Fruit fly (Drosophila melanogaster): ENCODE data around the gene nerfin-2.

nerfin-2 gene

DNA sequence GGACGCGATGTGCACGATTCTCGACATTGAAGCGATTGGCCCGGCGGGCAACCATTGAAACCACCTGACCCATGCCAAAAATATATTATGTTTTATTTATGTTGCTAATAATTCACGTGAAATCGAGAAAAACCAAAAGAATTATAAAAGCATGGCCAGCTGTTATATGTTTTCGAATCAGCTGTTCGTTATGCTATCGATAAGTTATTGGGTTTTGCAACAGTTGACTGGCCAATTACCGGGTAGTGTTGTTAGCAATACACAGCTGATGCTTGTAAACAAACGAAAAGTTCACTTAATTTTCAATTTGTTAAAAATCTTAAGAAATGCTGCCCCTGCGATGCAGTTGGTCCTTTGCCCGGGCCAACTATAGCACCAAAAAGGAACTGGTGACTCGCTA is 25.6 kb upstream of the nerfin-2 start, which contains the start of the genes CG11722 and mtTFB2:
TSS of gene CG11722 (minus strand) at position 200 of the 400 bp plus-strand sequence.
TSS of gene mtTFB2 (plus strand) at position 232 of the 400 bp plus-strand sequence.
- TF ChIP-seq usp (GFP tag; optimal IDR thresholded peaks at IDR 0.05) (no peak), pan (optimal IDR thresholded peaks at IDR 0.05) (no peak), psq (optimal IDR thresholded peaks at IDR 0.05) (no peak), Dll (optimal IDR thresholded peaks at IDR 0.05) (no peak), EcR (GFP tag; optimal IDR thresholded peaks at IDR 0.05) (no peak), CG8478 (optimal IDR thresholded peaks at IDR 0.05) (no peak)

DNA sequence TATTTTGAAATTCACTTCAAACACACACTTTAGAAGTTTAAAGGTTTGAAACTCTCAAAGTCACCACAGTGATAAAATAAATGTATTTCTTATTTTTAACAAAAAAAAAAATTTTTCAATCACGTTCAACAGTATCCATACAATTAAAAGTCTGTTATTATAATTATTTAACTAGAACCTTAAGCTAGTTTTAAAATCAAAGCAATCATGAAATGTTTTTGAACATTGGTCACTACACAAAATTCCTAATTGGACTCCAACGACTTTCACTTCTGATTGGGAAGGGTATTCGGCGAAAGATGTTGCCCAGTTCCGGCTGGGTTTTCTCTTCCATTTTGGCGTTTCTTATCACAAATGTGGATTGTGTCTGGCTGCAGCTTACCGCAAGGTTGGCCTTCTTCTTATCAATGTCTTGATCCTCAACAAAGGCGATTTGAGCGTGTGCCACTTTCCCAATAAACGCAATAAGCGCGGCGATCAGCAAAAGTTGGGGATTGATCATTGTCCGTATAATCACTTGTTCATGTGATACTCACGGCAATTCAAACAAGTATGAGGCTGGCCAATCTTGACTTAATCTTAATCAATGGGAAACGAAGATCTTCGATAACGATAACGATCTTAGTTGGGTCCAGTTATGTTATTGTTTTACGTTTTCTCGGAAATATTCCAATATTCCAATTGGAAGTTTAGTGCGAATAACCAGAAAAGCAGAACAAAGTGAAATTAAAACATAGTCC is 22.7 kb upstream of the nerfin-2 start:
- TF ChIP-seq psq (optimal IDR thresholded peaks at IDR 0.05) (no peak), CG8478 (optimal IDR thresholded peaks at IDR 0.05) (no peak), usp (GFP tag; optimal IDR thresholded peaks at IDR 0.05) (no peak), pan (optimal IDR thresholded peaks at IDR 0.05) (no peak), EcR (GFP tag; optimal IDR thresholded peaks at IDR 0.05) (no peak), Dll (optimal IDR thresholded peaks at IDR 0.05) (no peak)

DNA sequence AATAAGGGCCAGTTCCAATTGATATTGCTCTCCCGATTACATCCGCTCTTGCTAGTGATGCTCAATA is 22.3 kb upstream of the nerfin-2 start, which contains the start of gene CG12811:
TSS of gene CG12811 (minus strand) at position 23 of the 67 bp plus-strand sequence.
- TF ChIP-seq CG8478 (optimal IDR thresholded peaks at IDR 0.05) (no peak), psq (optimal IDR thresholded peaks at IDR 0.05) (no peak), Dll (optimal IDR thresholded peaks at IDR 0.05) (no peak), EcR (GFP tag; optimal IDR thresholded peaks at IDR 0.05) (no peak), pan (optimal IDR thresholded peaks at IDR 0.05) (no peak), usp (GFP tag; optimal IDR thresholded peaks at IDR 0.05) (no peak)

DNA sequence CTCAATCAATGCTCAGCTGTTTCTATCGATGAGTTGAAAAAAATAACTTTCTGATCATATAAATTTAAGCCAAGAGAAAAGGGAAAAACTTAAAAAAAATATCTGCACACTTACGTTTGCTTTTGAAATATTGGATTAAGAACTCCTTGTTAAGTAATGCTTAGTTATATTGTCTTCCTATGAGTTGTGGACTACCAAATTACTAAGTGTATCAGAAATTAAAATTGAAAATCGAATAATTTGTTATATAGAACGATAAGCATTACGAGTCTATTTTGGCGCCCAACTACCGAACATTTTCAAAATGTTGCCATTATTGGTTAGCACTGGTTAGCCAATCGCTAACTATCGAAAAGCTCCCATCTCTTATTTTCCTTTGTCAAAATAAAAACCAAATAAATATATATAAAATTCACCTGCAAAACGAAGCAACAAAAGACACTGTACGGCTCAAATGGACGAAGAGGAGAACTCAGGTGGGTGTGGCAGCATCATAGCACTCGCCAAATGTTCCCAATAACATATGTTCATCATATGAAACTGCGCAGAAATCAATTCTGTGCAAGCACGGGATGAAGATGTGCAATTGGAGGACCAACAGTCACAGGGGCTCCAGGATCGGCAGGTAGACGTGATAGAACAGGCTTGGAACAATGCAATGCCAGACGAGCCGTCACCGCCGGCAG is 21.9 kb upstream of the nerfin-2 start, which contains the start of gene ohgt:
TSS of gene ohgt (plus strand) at position 358 of the 686 bp plus-strand sequence.
- no peak for TF ChIP-seq usp (GFP tag; optimal IDR thresholded peaks at IDR 0.05)
- TF ChIP-seq psq (optimal IDR thresholded peaks at IDR 0.05): no peak
- no peak for TF ChIP-seq Dll (optimal IDR thresholded peaks at IDR 0.05)
- TF ChIP-seq EcR (GFP tag; optimal IDR thresholded peaks at IDR 0.05): no peak
- TF ChIP-seq pan (optimal IDR thresholded peaks at IDR 0.05): no peak
- TF ChIP-seq CG8478 (optimal IDR thresholded peaks at IDR 0.05): no peak

DNA sequence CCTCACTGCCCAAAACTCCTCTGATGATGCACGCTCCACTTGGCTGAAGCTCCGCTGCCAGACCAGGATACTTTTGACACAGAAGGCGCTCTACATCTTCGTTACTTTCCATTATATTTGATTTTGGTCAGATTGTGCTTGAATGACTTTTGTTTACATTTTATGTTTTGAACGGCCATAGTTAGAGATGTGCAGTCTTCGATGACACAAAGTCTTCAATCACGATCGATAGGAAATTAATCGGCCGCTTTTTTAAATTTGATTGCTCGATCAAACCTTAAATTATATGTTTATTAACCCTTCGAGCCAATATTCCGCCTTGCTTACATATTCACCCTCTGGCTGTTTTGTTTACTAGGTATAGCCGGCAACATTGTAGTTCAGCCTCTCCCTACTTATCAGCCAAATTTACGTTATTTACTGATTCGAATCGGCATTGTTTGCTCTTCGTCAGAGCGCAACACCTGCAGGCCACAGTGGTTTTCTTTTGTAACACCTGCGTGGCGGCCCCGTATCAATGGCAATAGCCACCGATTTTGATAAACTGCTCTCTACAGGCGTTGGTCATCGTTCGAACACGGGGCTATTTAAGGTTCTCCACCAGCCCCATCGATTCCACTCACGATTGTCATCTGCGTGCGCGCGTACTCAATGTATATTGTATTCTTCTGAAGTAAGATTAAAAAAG is 18.1 kb upstream of the nerfin-2 start, which contains the start of the genes Fancl and Npc2e:
TSS of gene Fancl (minus strand) at position 175 of the 688 bp plus-strand sequence.
TSS of gene Npc2e (plus strand) at position 638 of the 688 bp plus-strand sequence.
- no peak for TF ChIP-seq usp (GFP tag; optimal IDR thresholded peaks at IDR 0.05)
- TF ChIP-seq CG8478 (optimal IDR thresholded peaks at IDR 0.05): no peak
- TF ChIP-seq psq (optimal IDR thresholded peaks at IDR 0.05): no peak
- no peak for TF ChIP-seq pan (optimal IDR thresholded peaks at IDR 0.05)
- TF ChIP-seq Dll (optimal IDR thresholded peaks at IDR 0.05): no peak
- TF ChIP-seq EcR (GFP tag; optimal IDR thresholded peaks at IDR 0.05): no peak

DNA sequence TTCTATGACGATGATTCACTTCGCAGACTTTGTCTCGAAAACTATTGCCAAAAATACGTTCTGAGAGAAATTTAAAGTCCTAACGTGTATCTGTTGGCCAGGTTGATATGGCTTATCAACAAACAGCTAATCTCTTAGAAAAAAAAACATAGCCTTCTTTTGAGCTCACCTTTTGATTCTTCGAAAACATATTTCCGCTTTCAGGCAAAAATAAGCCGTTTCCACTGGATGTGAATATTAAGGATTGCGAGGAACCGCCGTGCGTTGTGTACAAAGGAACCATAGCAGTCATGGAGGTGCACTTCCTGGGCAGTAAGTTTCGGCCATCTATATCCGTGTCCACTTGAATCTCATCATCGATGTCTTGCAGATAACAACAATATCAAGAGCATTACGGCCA is 17.4 kb upstream of the nerfin-2 start:
- TF ChIP-seq EcR (GFP tag; optimal IDR thresholded peaks at IDR 0.05): no peak
- no peak for TF ChIP-seq Dll (optimal IDR thresholded peaks at IDR 0.05)

DNA sequence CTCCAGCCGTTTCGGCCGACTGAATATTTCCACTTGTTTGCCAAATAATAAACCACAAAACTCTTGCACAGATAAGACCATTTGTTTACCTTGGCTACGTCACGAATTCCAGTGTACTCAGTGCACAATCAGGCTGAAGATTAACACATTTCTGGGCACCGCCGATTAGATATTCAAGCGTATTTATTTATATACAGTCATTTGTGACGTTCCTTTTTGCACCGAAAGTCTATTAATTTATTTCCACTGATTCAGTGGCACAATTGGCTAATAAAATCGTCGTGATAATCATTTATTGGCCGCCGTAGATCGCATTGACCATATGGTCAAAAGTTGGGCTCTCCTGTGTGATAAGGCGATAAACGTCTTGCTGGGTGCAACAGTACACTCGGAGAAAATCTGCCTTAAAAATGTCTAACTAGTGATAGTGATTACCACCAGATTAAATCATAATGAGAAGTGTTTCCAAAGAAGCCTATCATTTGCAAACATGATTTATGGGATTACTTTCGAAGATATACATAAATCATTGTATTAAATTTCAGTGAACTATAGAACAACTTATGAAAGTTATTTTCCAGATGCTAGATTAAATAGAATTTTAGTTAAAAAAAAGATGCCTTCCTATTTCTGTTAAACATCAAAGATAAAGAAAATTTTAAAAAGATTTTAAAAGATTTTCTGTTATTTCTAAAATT is 16.5 kb upstream of the nerfin-2 start:
- TF ChIP-seq usp (GFP tag; optimal IDR thresholded peaks at IDR 0.05) (no peak), pan (optimal IDR thresholded peaks at IDR 0.05) (no peak), psq (optimal IDR thresholded peaks at IDR 0.05) (no peak), CG8478 (optimal IDR thresholded peaks at IDR 0.05) (no peak), Dll (optimal IDR thresholded peaks at IDR 0.05) (no peak), EcR (GFP tag; optimal IDR thresholded peaks at IDR 0.05) (no peak)

DNA sequence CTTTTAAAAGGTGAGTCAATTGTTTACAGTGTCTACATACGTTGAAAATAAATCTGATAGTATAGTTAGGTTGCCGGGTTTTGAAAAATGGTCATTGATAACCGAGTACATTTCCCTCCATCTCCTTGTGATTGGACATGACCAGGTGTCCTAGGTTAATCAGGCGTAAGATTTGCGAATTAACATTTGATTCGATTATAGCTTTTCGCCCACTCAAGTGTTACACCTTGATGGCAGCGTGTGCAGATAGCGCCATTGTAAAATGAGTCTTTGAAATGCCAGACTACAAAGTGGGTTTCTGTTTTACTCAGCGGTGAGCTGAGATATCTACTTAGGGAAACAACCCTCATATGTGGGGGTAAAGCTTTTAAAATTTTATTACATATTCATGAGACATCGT is 15.9 kb upstream of the nerfin-2 start:
- TF ChIP-seq psq (optimal IDR thresholded peaks at IDR 0.05): no peak
- TF ChIP-seq usp (GFP tag; optimal IDR thresholded peaks at IDR 0.05): no peak
- TF ChIP-seq EcR (GFP tag; optimal IDR thresholded peaks at IDR 0.05): no peak
- no peak for TF ChIP-seq pan (optimal IDR thresholded peaks at IDR 0.05)
- no peak for TF ChIP-seq CG8478 (optimal IDR thresholded peaks at IDR 0.05)
- no peak for TF ChIP-seq Dll (optimal IDR thresholded peaks at IDR 0.05)

DNA sequence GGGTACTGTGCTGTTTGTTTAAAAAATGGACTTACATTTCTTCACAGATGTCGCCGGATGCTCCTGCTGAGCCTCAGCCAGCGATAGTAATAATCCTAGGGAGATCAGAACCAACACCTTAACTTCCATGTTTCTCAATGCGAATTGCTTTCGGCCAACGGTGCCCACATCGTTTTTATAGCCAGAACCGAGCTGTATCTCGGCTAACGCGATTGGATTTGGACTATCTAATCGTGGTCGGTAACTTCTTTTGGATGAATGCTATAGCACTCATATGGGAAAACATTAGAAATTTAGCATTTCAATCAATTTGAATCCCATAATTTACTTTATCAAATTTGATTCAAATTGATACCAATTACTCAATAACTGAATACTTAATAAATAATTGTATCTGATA is 15.0 kb upstream of the nerfin-2 start, which contains the start of gene Npc2d:
TSS of gene Npc2d (minus strand) at position 133 of the 400 bp plus-strand sequence.
- TF ChIP-seq usp (GFP tag; optimal IDR thresholded peaks at IDR 0.05) (no peak), Dll (optimal IDR thresholded peaks at IDR 0.05) (no peak), pan (optimal IDR thresholded peaks at IDR 0.05) (no peak), CG8478 (optimal IDR thresholded peaks at IDR 0.05) (no peak), psq (optimal IDR thresholded peaks at IDR 0.05) (no peak), EcR (GFP tag; optimal IDR thresholded peaks at IDR 0.05) (no peak)

DNA sequence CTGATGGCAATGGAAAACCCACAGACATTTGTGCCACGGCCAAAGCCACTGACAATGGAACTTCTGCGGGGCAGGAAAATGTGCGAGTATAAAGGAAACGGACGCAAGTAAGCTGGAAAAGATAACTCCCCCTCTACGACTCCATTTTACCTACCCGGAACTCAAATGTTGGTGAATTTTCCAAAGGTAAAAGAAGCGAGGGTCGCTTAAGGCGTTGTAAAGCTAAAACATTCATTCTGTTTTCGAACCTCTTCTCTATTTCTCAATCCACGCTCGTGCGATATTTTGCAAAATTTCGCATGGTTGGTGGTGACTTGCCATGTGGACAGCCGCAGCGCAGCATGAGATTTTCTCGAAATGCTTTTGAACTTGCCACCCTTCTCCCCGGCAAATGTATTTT is 14.3 kb upstream of the nerfin-2 start:
- no peak for TF ChIP-seq Dll (optimal IDR thresholded peaks at IDR 0.05)

DNA sequence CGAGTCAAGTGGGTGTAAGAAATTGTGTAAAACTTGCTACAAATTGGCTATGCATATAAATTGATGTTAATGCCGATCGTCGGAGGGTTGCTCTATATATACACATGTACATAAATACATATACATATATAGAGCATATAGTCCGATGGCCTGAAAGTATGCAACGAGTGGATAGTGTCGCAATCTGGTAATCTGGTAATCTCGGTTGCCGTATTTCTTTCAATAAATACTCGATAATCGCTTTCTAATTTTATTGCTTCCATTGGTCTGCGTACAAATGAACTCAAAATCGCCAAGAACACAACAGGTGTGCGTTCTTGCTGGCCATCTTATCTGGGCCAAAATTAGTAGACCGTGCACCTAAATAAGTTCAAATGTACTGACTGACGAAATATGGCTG is 11.6 kb upstream of the nerfin-2 start:
- TF ChIP-seq psq (optimal IDR thresholded peaks at IDR 0.05) (no peak), CG8478 (optimal IDR thresholded peaks at IDR 0.05) (no peak), Dll (optimal IDR thresholded peaks at IDR 0.05) (no peak), usp (GFP tag; optimal IDR thresholded peaks at IDR 0.05) (no peak), EcR (GFP tag; optimal IDR thresholded peaks at IDR 0.05) (no peak), pan (optimal IDR thresholded peaks at IDR 0.05) (no peak)

DNA sequence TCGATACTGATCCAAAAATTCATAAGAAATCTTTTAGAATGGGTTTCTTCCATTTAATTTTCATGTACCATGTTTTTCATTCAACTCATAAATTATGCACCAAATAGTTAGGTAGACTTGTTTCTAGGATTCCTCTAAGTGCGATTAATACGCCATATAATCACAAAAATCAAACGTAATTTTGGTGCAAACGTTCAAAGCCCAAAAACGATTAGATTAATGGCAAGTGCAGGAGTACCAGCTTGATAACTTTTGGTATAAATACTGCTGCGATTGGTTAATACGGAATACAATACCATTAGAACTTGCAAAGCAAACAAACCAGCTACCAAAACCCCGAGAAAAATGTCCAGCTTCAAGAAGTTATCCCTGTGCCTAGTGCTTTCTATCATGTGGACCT is 11.0 kb upstream of the nerfin-2 start, which contains the start of gene Npc2c:
TSS of gene Npc2c (plus strand) at position 301 of the 400 bp plus-strand sequence.
- TF ChIP-seq CG8478 (optimal IDR thresholded peaks at IDR 0.05) (no peak), psq (optimal IDR thresholded peaks at IDR 0.05) (no peak), pan (optimal IDR thresholded peaks at IDR 0.05) (no peak), usp (GFP tag; optimal IDR thresholded peaks at IDR 0.05) (no peak), EcR (GFP tag; optimal IDR thresholded peaks at IDR 0.05) (no peak), Dll (optimal IDR thresholded peaks at IDR 0.05) (no peak)

Data from whole organism.